Worm (Caenorhabditis elegans) whole organism, early embryonic: Measurements from ENCODE around the gene Y66C5A.2.

Experiments used
- F13C5.2 ChIP-seq: sonication (generic microtip); optimal IDR thresholded peaks from 2 replicates; lab custom pipeline; 2017; ENCODE audit warnings: mild to moderate bottlenecking, missing genetic modification characterization, inconsistent platforms, missing compliant biosample characterization
- aly-1 ChIP-seq: sonication (generic microtip); optimal IDR thresholded peaks from 2 replicates; lab custom pipeline; 2016; ENCODE audit warnings: missing genetic modification characterization, missing compliant biosample characterization
- ama-1 ChIP-seq: fragments of 150-350 bp; optimal IDR thresholded peaks from 2 replicates; lab custom pipeline; 2014
- ceh-13 ChIP-seq: fragments of 200-800 bp; sonication (Bioruptor generic); optimal IDR thresholded peaks from 2 replicates; lab custom pipeline; 2018; ENCODE audit warnings: mild to moderate bottlenecking, missing genetic modification characterization, missing compliant biosample characterization
- ets-7 ChIP-seq: sonication (generic microtip); optimal IDR thresholded peaks from 2 replicates; lab custom pipeline; 2016; ENCODE audit warnings: missing genotype, missing genetic modification characterization, missing compliant biosample characterization
- flt-1 ChIP-seq: fragments of 200-800 bp; sonication (Bioruptor generic); IDR thresholded peaks from 2 replicates; pipeline ENCODE4 v1.3.6; 2022; ENCODE audit warnings: missing genetic modification characterization, missing compliant biosample characterization
- hmbx-1 ChIP-seq: sonication (generic microtip); optimal IDR thresholded peaks from 2 replicates; lab custom pipeline; 2016; ENCODE audit warnings: mild to moderate bottlenecking, missing genetic modification characterization, missing compliant biosample characterization
- hnd-1 ChIP-seq: sonication (generic microtip); optimal IDR thresholded peaks from 2 replicates; lab custom pipeline; 2016; ENCODE audit warnings: missing genetic modification characterization, missing compliant biosample characterization
- pes-1 ChIP-seq: fragments of 200-800 bp; sonication (Bioruptor generic); IDR thresholded peaks from 2 replicates; pipeline ENCODE4 v1.3.6; 2022; ENCODE audit warnings: missing genetic modification reagents, missing genetic modification characterization, missing compliant biosample characterization
- scrt-1 ChIP-seq: fragments of 200-800 bp; sonication (Bioruptor generic); IDR thresholded peaks from 2 replicates; pipeline ENCODE4 v1.3.6; 2022; ENCODE audit warnings: missing genetic modification characterization, missing compliant biosample characterization
- sea-1 ChIP-seq: fragments of 200-800 bp; sonication (Bioruptor generic); conservative IDR thresholded peaks from 2 replicates; pipeline ENCODE4 v1.3.6; 2022; ENCODE audit warnings: missing genetic modification characterization, missing compliant biosample characterization
- tbx-11 ChIP-seq: fragments of 200-800 bp; sonication (Bioruptor generic); IDR thresholded peaks from 2 replicates; pipeline ENCODE4 v1.3.6; 2022; ENCODE audit warnings: missing genetic modification characterization, missing compliant biosample characterization
- tbx-37 ChIP-seq: fragments of 200-800 bp; sonication (Bioruptor generic); conservative IDR thresholded peaks from 2 replicates; pipeline ENCODE4 v1.3.6; 2022; ENCODE audit warnings: missing genetic modification reagents, missing genetic modification characterization, missing compliant biosample characterization
- tra-4 ChIP-seq: sonication (generic microtip); optimal IDR thresholded peaks from 2 replicates; lab custom pipeline; 2017; ENCODE audit warnings: missing genetic modification characterization, missing compliant biosample characterization

DNA sequence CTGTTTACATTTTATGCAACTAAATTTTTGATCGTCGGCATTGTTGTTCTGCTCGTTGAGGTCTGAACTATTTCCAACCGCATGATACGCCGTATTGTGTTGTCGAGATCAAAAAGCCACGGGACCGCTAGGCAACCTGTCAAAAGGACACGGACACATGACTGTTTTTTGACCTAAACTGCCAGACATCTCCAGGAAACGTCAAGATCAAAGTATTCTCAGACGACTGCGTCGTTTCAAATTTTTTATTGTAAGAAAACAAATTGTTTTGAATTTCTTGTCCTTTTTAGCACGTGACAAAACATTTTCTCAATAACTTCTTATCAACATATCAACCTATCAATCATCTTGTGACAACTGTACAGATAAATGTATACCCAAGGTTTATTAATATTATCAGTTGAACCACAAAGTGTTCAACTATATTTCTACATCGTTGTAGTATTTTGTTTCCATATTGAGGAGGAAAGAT, 41.6 kb downstream of the Y66C5A.2 start:
- TF ChIP-seq ama-1 (lab: Kevin White, UChicago) (no peak), sea-1 (GFP tag; lab: Robert Waterston, UW) (no peak), hmbx-1 (tag; lab: Kevin White, UChicago) (no peak), flt-1 (GFP tag; lab: Robert Waterston, UW) (no peak), F13C5.2 (no peak), tra-4 (tag; lab: Kevin White, UChicago) (no peak), tbx-37 (GFP tag; lab: Robert Waterston, UW) (no peak), aly-1 (tag; lab: Kevin White, UChicago) (no peak), scrt-1 (GFP tag; lab: Robert Waterston, UW) (no peak), pes-1 (GFP tag; lab: Robert Waterston, UW) (no peak), ceh-13 (GFP tag; lab: Kevin White, UChicago) (no peak), tbx-11 (GFP tag; lab: Robert Waterston, UW) (no peak), ets-7 (tag; lab: Kevin White, UChicago) (no peak), hnd-1 (no peak)
